Fruit fly (Drosophila melanogaster) whole organism, embryonic: ENCODE results near the gene CG13123.
A peak's percentile ranks its signal among the peaks of the same experiment; 100 is the strongest.

Source experiments
- Atf-2 ChIP-seq: fragments of 200-800 bp; sonication (Bioruptor generic); optimal IDR thresholded peaks from 2 replicates; lab custom pipeline; 2016; ENCODE audit warnings: missing biosample characterization, missing genetic modification characterization
- C15 ChIP-seq: fragments of 200-800 bp; sonication (Bioruptor generic); IDR thresholded peaks from 3 replicates; pipeline ENCODE4 v1.3.6; 2022; ENCODE audit warnings: missing biosample characterization, missing genetic modification characterization
- CG10321 ChIP-seq: fragments of 200-800 bp; sonication (Bioruptor generic); IDR thresholded peaks from 2 replicates; pipeline ENCODE4 v1.3.6; 2022; ENCODE audit warnings: missing biosample characterization, missing genetic modification characterization
- CG10543 ChIP-seq: fragments of 200-800 bp; sonication (Bioruptor generic); optimal IDR thresholded peaks from 3 replicates; lab custom pipeline; 2017; ENCODE audit warnings: missing biosample characterization, mild to moderate bottlenecking, missing genetic modification characterization, moderate library complexity
- CG11085 ChIP-seq: fragments of 200-800 bp; sonication (Bioruptor generic); IDR thresholded peaks from 2 replicates; pipeline ENCODE4 v1.3.6; 2022; ENCODE audit warnings: missing biosample characterization, missing genetic modification characterization
- CG11456 ChIP-seq: fragments of 200-800 bp; sonication (Bioruptor generic); IDR thresholded peaks from 3 replicates; pipeline ENCODE4 v1.3.6; 2022; ENCODE audit warnings: missing biosample characterization, missing genetic modification characterization
- CG12104 ChIP-seq: fragments of 200-800 bp; sonication (Bioruptor generic); optimal IDR thresholded peaks from 3 replicates; lab custom pipeline; 2016; ENCODE audit warnings: missing biosample characterization, missing genetic modification characterization
- CG12219 ChIP-seq: fragments of 200-800 bp; sonication (Bioruptor generic); optimal IDR thresholded peaks from 3 replicates; lab custom pipeline; 2018; ENCODE audit warnings: missing biosample characterization, mild to moderate bottlenecking, missing genetic modification characterization
- CG1233 ChIP-seq: fragments of 200-800 bp; sonication (Bioruptor generic); optimal IDR thresholded peaks from 4 replicates; lab custom pipeline; 2018; ENCODE audit warnings: missing biosample characterization, mild to moderate bottlenecking, missing genetic modification characterization
- CG13287 ChIP-seq: fragments of 200-800 bp; sonication (Bioruptor generic); IDR thresholded peaks from 2 replicates; pipeline ENCODE4 v1.3.6; 2022; ENCODE audit warnings: missing biosample characterization, missing genetic modification characterization; ENCODE audit not compliant: partially characterized antibody
- CG15073 ChIP-seq: fragments of 200-800 bp; sonication (Bioruptor generic); optimal IDR thresholded peaks from 2 replicates; lab custom pipeline; 2016; ENCODE audit warnings: missing biosample characterization, missing genetic modification characterization
- CG15696 ChIP-seq: fragments of 200-800 bp; sonication (Bioruptor generic); optimal IDR thresholded peaks from 2 replicates; lab custom pipeline; 2019; ENCODE audit warnings: missing biosample characterization, mild to moderate bottlenecking, missing genetic modification characterization, moderate library complexity
- CG16779 ChIP-seq: fragments of 200-800 bp; sonication (Bioruptor generic); IDR thresholded peaks from 2 replicates; pipeline ENCODE4 v1.3.6; 2022; ENCODE audit warnings: missing biosample characterization, missing genetic modification characterization
- CG17186 ChIP-seq: fragments of 200-800 bp; sonication (Bioruptor generic); optimal IDR thresholded peaks from 3 replicates; lab custom pipeline; 2017; ENCODE audit warnings: missing biosample characterization, missing genetic modification reagents, missing genetic modification characterization
- CG2199 ChIP-seq: fragments of 200-800 bp; sonication (Bioruptor generic); IDR thresholded peaks from 3 replicates; pipeline ENCODE4 v1.3.6; 2022; ENCODE audit warnings: missing biosample characterization, missing genetic modification characterization
- CG30431 ChIP-seq: fragments of 200-800 bp; sonication (Bioruptor generic); optimal IDR thresholded peaks from 2 replicates; lab custom pipeline; 2017; ENCODE audit warnings: missing biosample characterization, missing genetic modification characterization
- CG31441 ChIP-seq: fragments of 200-800 bp; sonication (Bioruptor generic); IDR thresholded peaks from 2 replicates; pipeline ENCODE4 v1.3.6; 2022; ENCODE audit warnings: missing biosample characterization, missing genetic modification characterization
- CG4360 ChIP-seq: fragments of 200-800 bp; sonication (Bioruptor generic); IDR thresholded peaks from 2 replicates; pipeline ENCODE4 v1.3.6; 2022; ENCODE audit warnings: missing biosample characterization, missing genetic modification characterization
- CG5953 ChIP-seq: fragments of 200-800 bp; sonication (Bioruptor generic); IDR thresholded peaks from 2 replicates; pipeline ENCODE4 v1.3.6; 2022; ENCODE audit warnings: missing biosample characterization, missing genetic modification characterization
- CG8089 ChIP-seq: fragments of 200-800 bp; sonication (Bioruptor generic); optimal IDR thresholded peaks from 3 replicates; lab custom pipeline; 2016; ENCODE audit warnings: missing biosample characterization, missing genetic modification characterization
- CG8944 ChIP-seq: fragments of 200-800 bp; sonication (Bioruptor generic); optimal IDR thresholded peaks from 3 replicates; lab custom pipeline; 2016; ENCODE audit warnings: missing biosample characterization, missing genetic modification characterization
- CG9437 ChIP-seq: fragments of 200-800 bp; sonication (Bioruptor generic); optimal IDR thresholded peaks from 2 replicates; lab custom pipeline; 2018; ENCODE audit warnings: missing biosample characterization, mild to moderate bottlenecking, missing genetic modification characterization
- CG9727 ChIP-seq: fragments of 200-800 bp; sonication (Bioruptor generic); optimal IDR thresholded peaks from 3 replicates; lab custom pipeline; 2017; ENCODE audit warnings: missing biosample characterization, mild to moderate bottlenecking, missing genetic modification characterization
- Chrac-16 ChIP-seq: fragments of 200-800 bp; sonication (Bioruptor generic); optimal IDR thresholded peaks from 3 replicates; lab custom pipeline; 2016; ENCODE audit warnings: missing biosample characterization, missing genetic modification characterization
- Dad ChIP-seq: fragments of 200-800 bp; sonication (Bioruptor generic); optimal IDR thresholded peaks from 3 replicates; lab custom pipeline; 2016; ENCODE audit warnings: missing biosample characterization, missing genetic modification characterization
- Dip2 ChIP-seq: fragments of 200-800 bp; sonication (Bioruptor generic); IDR thresholded peaks from 2 replicates; pipeline ENCODE4 v1.3.6; 2022; ENCODE audit warnings: missing biosample characterization, missing genetic modification characterization
- Elba2 ChIP-seq: fragments of 200-800 bp; sonication (Bioruptor generic); optimal IDR thresholded peaks from 3 replicates; lab custom pipeline; 2016; ENCODE audit warnings: missing biosample characterization, missing genetic modification characterization
- Ets97D ChIP-seq: fragments of 200-800 bp; sonication (Bioruptor generic); optimal IDR thresholded peaks from 3 replicates; lab custom pipeline; 2016; ENCODE audit warnings: missing biosample characterization, missing genetic modification characterization
- MTF-1 ChIP-seq: fragments of 200-800 bp; sonication (Bioruptor generic); optimal IDR thresholded peaks from 2 replicates; lab custom pipeline; 2018; ENCODE audit warnings: missing biosample characterization, mild to moderate bottlenecking, missing genetic modification characterization, borderline replicate concordance
- Max ChIP-seq: fragments of 200-800 bp; sonication (Bioruptor generic); optimal IDR thresholded peaks from 2 replicates; lab custom pipeline; 2016; ENCODE audit warnings: missing biosample characterization, mild to moderate bottlenecking, missing genetic modification characterization
- Mrtf ChIP-seq: fragments of 200-800 bp; sonication (Bioruptor generic); IDR thresholded peaks from 3 replicates; pipeline ENCODE4 v1.3.6; 2022; ENCODE audit warnings: missing biosample characterization, missing genetic modification characterization
- Sox102F ChIP-seq: fragments of 200-800 bp; sonication (Bioruptor generic); optimal IDR thresholded peaks from 2 replicates; lab custom pipeline; 2018; ENCODE audit warnings: missing biosample characterization, mild to moderate bottlenecking, missing genetic modification characterization, moderate library complexity
- Trl ChIP-seq, 3 experiments: fragments of >200 bp in 2 of 3; fragments of 200-800 bp in 1 of 3; sonication (Bioruptor generic) in 1 of 3; optimal IDR thresholded peaks; 2 replicates in 1 of 3; 3 replicates in 2 of 3; lab custom pipeline; 2016 to 2017; ENCODE audit warnings: missing biosample characterization in 1 of 3, missing genetic modification characterization in 1 of 3
- cato ChIP-seq: fragments of 200-800 bp; sonication (Bioruptor generic); optimal IDR thresholded peaks from 2 replicates; lab custom pipeline; 2016; ENCODE audit warnings: missing biosample characterization, missing genetic modification characterization, borderline replicate concordance
- cg ChIP-seq: fragments of 200-800 bp; sonication (Bioruptor generic); optimal IDR thresholded peaks from 3 replicates; lab custom pipeline; 2019; ENCODE audit warnings: missing biosample characterization, mild to moderate bottlenecking, missing genetic modification characterization, moderate library complexity
- crol ChIP-seq: fragments of 200-800 bp; sonication (Bioruptor generic); IDR thresholded peaks from 2 replicates; pipeline ENCODE4 v1.3.6; 2022; ENCODE audit warnings: missing biosample characterization, missing genetic modification characterization
- dan ChIP-seq: fragments of 200-800 bp; sonication (Bioruptor generic); IDR thresholded peaks from 2 replicates; pipeline ENCODE4 v1.3.6; 2022; ENCODE audit warnings: missing biosample characterization, missing genetic modification characterization
- dati ChIP-seq: fragments of 200-800 bp; sonication (Bioruptor generic); IDR thresholded peaks from 2 replicates; pipeline ENCODE4 v1.3.6; 2022; ENCODE audit warnings: missing biosample characterization, missing genetic modification characterization
- eve ChIP-seq, 2 experiments: fragments of >200 bp; optimal IDR thresholded peaks; 2 replicates each; lab custom pipeline; 2017; ENCODE audit warnings: missing biosample characterization in 2 of 2, missing genetic modification characterization in 2 of 2
- fd3F ChIP-seq: fragments of 200-800 bp; sonication (Bioruptor generic); optimal IDR thresholded peaks from 2 replicates; lab custom pipeline; 2018; ENCODE audit warnings: missing biosample characterization, mild to moderate bottlenecking, missing genetic modification characterization, moderate library complexity
- ind ChIP-seq: fragments of 200-800 bp; sonication (Bioruptor generic); optimal IDR thresholded peaks from 3 replicates; lab custom pipeline; 2016; ENCODE audit warnings: missing biosample characterization, missing genetic modification characterization
- jing ChIP-seq: fragments of 200-800 bp; sonication (Bioruptor generic); optimal IDR thresholded peaks from 2 replicates; lab custom pipeline; 2018; ENCODE audit warnings: missing biosample characterization, mild to moderate bottlenecking, missing genetic modification characterization
- klu ChIP-seq: fragments of 200-800 bp; sonication (Bioruptor generic); IDR thresholded peaks from 2 replicates; pipeline ENCODE4 v1.3.6; 2022; ENCODE audit warnings: missing biosample characterization, missing genetic modification characterization
- pan ChIP-seq, 4 experiments: fragments of >200 bp in 3 of 4; fragments of 200-800 bp in 1 of 4; sonication (Bioruptor generic) in 1 of 4; optimal IDR thresholded peaks in 3 of 4; IDR thresholded peaks in 1 of 4; 2 replicates each; pipeline versions ENCODE4 v1.3.6 to Lab custom; 2017 to 2022; ENCODE audit warnings: missing biosample characterization in 2 of 4, missing genetic modification characterization in 2 of 4, mixed read lengths in 1 of 4
- peb ChIP-seq: fragments of 200-800 bp; sonication (Bioruptor generic); IDR thresholded peaks from 2 replicates; pipeline ENCODE4 v1.3.6; 2022; ENCODE audit warnings: missing biosample characterization, missing genetic modification characterization
- shn ChIP-seq: fragments of 200-800 bp; sonication (Bioruptor generic); optimal IDR thresholded peaks from 3 replicates; lab custom pipeline; 2016; ENCODE audit warnings: missing biosample characterization, missing genetic modification characterization
- tap ChIP-seq: fragments of 200-800 bp; optimal IDR thresholded peaks from 3 replicates; lab custom pipeline; 2019; ENCODE audit warnings: missing biosample characterization, mild to moderate bottlenecking, missing genetic modification characterization, moderate library complexity
- tin ChIP-seq: fragments of 200-800 bp; sonication (Bioruptor generic); optimal IDR thresholded peaks from 3 replicates; lab custom pipeline; 2016; ENCODE audit warnings: missing biosample characterization, missing genetic modification characterization

The CG13123 gene

dm6 chr2L:9757990-9758814 is 34.7 kb downstream of the CG13123 start, which contains the start of gene zf30C (continued):
- peak; percentile 44 for TF ChIP-seq CG31441
- peak; percentile 94 for TF ChIP-seq CG8944 (GFP tag; lab: Kevin White, UChicago)
- peak; percentile 10 for TF ChIP-seq Elba2 (GFP tag; lab: Kevin White, UChicago)
- TF ChIP-seq Atf-2 (GFP tag; lab: Kevin White, UChicago), result peak; percentile 91
- peak; percentile 84 for TF ChIP-seq Mrtf (GFP tag; lab: Robert Waterston, UW)
- TF ChIP-seq CG8089, result peak; percentile 78
- TF ChIP-seq CG10543 (GFP tag; lab: Kevin White, UChicago), result peak; percentile 83
- peak; percentile 31 for TF ChIP-seq cg (GFP tag; lab: Kevin White, UChicago)
- TF ChIP-seq tin (GFP tag; lab: Kevin White, UChicago), result peak; percentile 92
- no peak for TF ChIP-seq eve (GFP tag; optimal IDR thresholded peaks at IDR 0.05; lab: Kevin White, UChicago)
- peak; percentile 93 for TF ChIP-seq ind (GFP tag; lab: Kevin White, UChicago)
- peak; percentile 48 for TF ChIP-seq CG12219 (GFP tag; lab: Kevin White, UChicago)
- TF ChIP-seq CG15696, result peak; percentile 65
- peak; percentile 75 for TF ChIP-seq Ets97D
- TF ChIP-seq crol (GFP tag; lab: Robert Waterston, UW), result no peak
- TF ChIP-seq CG16779 (GFP tag; lab: Robert Waterston, UW), result peak; percentile 54
- TF ChIP-seq shn (GFP tag; lab: Kevin White, UChicago), result peak; percentile 93
- peak; percentile 67 for TF ChIP-seq CG12104 (GFP tag; lab: Kevin White, UChicago)
- TF ChIP-seq Dad, result peak; percentile 81
- TF ChIP-seq dati, result peak; percentile 55; the same call in 1 of the 2 replicates
- peak; percentile 66 for TF ChIP-seq CG13287 (GFP tag; lab: Robert Waterston, UW)
- TF ChIP-seq CG5953, result peak; percentile 35; the same call in 1 of the 2 replicates
- peak; percentile 57 for TF ChIP-seq CG9437
- no peak for TF ChIP-seq Dip2
- TF ChIP-seq Trl (optimal IDR thresholded peaks at IDR 0.05; lab: Kevin White, UChicago), result peak; percentile 43 to 49
- peak; percentile 95 for TF ChIP-seq Trl (GFP tag; optimal IDR thresholded peaks at IDR 0.05; lab: Kevin White, UChicago)
- TF ChIP-seq CG30431 (GFP tag; lab: Kevin White, UChicago), result peak; percentile 78
- peak; percentile 72 for TF ChIP-seq MTF-1 (GFP tag; lab: Kevin White, UChicago)
- TF ChIP-seq C15, result peak; percentile 67; the same call in 1 of the 3 replicates
- TF ChIP-seq Sox102F (GFP tag; lab: Kevin White, UChicago), result peak; percentile 75
- peak; percentile 61 for TF ChIP-seq dan (GFP tag; lab: Robert Waterston, UW)
- TF ChIP-seq CG4360, result peak; percentile 73
- no peak for TF ChIP-seq pan (optimal IDR thresholded peaks at IDR 0.05; lab: Kevin White, UChicago)
- peak in 1 of 2 experiments; percentile 87 for TF ChIP-seq pan (GFP tag; optimal IDR thresholded peaks at IDR 0.05 in 1 of 2, IDR thresholded peaks at IDR 0.05 in 1 of 2)
- TF ChIP-seq peb (GFP tag; lab: Robert Waterston, UW), result peak; percentile 52; the same call in 1 of the 2 replicates
- TF ChIP-seq CG11456, result peak; percentile 93
- TF ChIP-seq fd3F, result peak; percentile 60
- TF ChIP-seq CG9727 (GFP tag; lab: Kevin White, UChicago), result peak; percentile 68
- peak; percentile 69 for TF ChIP-seq CG17186 (GFP tag; lab: Kevin White, UChicago)
- peak; percentile 61 for TF ChIP-seq cato
- TF ChIP-seq CG10321 (GFP tag; lab: Robert Waterston, UW), result peak; percentile 57; the same call in 1 of the 2 replicates
- TF ChIP-seq Chrac-16 (GFP tag; lab: Kevin White, UChicago), result peak; percentile 90
- TF ChIP-seq CG11085 (GFP tag; lab: Robert Waterston, UW), result peak; percentile 81
- peak; percentile 50 for TF ChIP-seq jing (GFP tag; lab: Kevin White, UChicago)
- peak; percentile 79; the same call in 2 of the 3 replicates for TF ChIP-seq CG2199 (GFP tag; lab: Robert Waterston, UW)
- TF ChIP-seq CG15073 (GFP tag; lab: Kevin White, UChicago), result peak; percentile 51
- TF ChIP-seq Max (GFP tag; lab: Kevin White, UChicago), result peak; percentile 80
- TF ChIP-seq tap (tag; lab: Kevin White, UChicago), result no peak
- TF ChIP-seq CG1233 (GFP tag; lab: Kevin White, UChicago), result peak; percentile 62
- peak; percentile 78 for TF ChIP-seq klu (GFP tag; lab: Robert Waterston, UW)
